Fruit fly (Drosophila melanogaster) whole organism, embryonic: ENCODE data around the gene CG17198.
A peak's percentile ranks its signal among the peaks of the same experiment; 100 is the strongest.

ENCODE experiments used
- CG10147 ChIP-seq: fragments of 200-800 bp; sonication (Bioruptor generic); optimal IDR thresholded peaks from 2 replicates; lab custom pipeline; 2019; ENCODE audit warnings: missing biosample characterization, mild to moderate bottlenecking, missing genetic modification characterization, moderate library complexity
- CG10462 ChIP-seq: fragments of 200-800 bp; sonication (Bioruptor generic); optimal IDR thresholded peaks from 2 replicates; lab custom pipeline; 2016; ENCODE audit warnings: missing biosample characterization, missing genetic modification characterization
- CG11723 ChIP-seq: fragments of 200-800 bp; sonication (Bioruptor generic); optimal IDR thresholded peaks from 2 replicates; lab custom pipeline; 2017; ENCODE audit warnings: missing biosample characterization, mild to moderate bottlenecking, missing genetic modification characterization
- CG12391 ChIP-seq: fragments of 200-800 bp; sonication (Bioruptor generic); optimal IDR thresholded peaks from 3 replicates; lab custom pipeline; 2018; ENCODE audit warnings: missing biosample characterization, mild to moderate bottlenecking, missing genetic modification characterization, moderate library complexity
- CG13123 ChIP-seq: fragments of 200-800 bp; sonication (Bioruptor generic); optimal IDR thresholded peaks from 2 replicates; lab custom pipeline; 2016; ENCODE audit warnings: missing biosample characterization, missing genetic modification characterization
- CG13894 ChIP-seq: fragments of 200-800 bp; sonication (Bioruptor generic); optimal IDR thresholded peaks from 3 replicates; lab custom pipeline; 2018; ENCODE audit warnings: missing biosample characterization, mild to moderate bottlenecking, missing genetic modification characterization, moderate library complexity
- CG15514 ChIP-seq: fragments of 200-800 bp; sonication (Bioruptor generic); optimal IDR thresholded peaks from 3 replicates; lab custom pipeline; 2017; ENCODE audit warnings: missing biosample characterization, missing genetic modification characterization, mild to moderate bottlenecking, moderate library complexity, missing genetic modification reagents
- CG15696 ChIP-seq: fragments of 200-800 bp; sonication (Bioruptor generic); optimal IDR thresholded peaks from 2 replicates; lab custom pipeline; 2019; ENCODE audit warnings: missing biosample characterization, mild to moderate bottlenecking, missing genetic modification characterization, moderate library complexity
- CG2678 ChIP-seq: fragments of 200-800 bp; sonication (Bioruptor generic); optimal IDR thresholded peaks from 3 replicates; lab custom pipeline; 2019; ENCODE audit warnings: missing biosample characterization, mild to moderate bottlenecking, missing genetic modification characterization, moderate library complexity
- CG30431 ChIP-seq: fragments of 200-800 bp; sonication (Bioruptor generic); optimal IDR thresholded peaks from 2 replicates; lab custom pipeline; 2017; ENCODE audit warnings: missing biosample characterization, missing genetic modification characterization
- CG32532 ChIP-seq: fragments of 200-800 bp; sonication (Bioruptor generic); IDR thresholded peaks from 2 replicates; pipeline ENCODE4 v1.3.6; 2022; ENCODE audit warnings: missing biosample characterization, missing genetic modification characterization
- CG3847 ChIP-seq: fragments of 200-800 bp; sonication (Bioruptor generic); IDR thresholded peaks from 2 replicates; pipeline ENCODE4 v1.3.6; 2022; ENCODE audit warnings: missing biosample characterization, missing genetic modification characterization
- CG6175 ChIP-seq: fragments of 200-800 bp; sonication (Bioruptor generic); IDR thresholded peaks from 3 replicates; pipeline ENCODE4 v1.3.6; 2022; ENCODE audit warnings: missing biosample characterization, missing genetic modification characterization
- CG7372 ChIP-seq: fragments of 200-800 bp; sonication (Bioruptor generic); IDR thresholded peaks from 2 replicates; pipeline ENCODE4 v1.3.6; 2022; ENCODE audit warnings: missing biosample characterization, missing genetic modification characterization
- CG7745 ChIP-seq: fragments of 200-800 bp; sonication (Bioruptor generic); optimal IDR thresholded peaks from 2 replicates; lab custom pipeline; 2018; ENCODE audit warnings: missing biosample characterization, mild to moderate bottlenecking, missing genetic modification characterization, moderate library complexity
- CG8359 ChIP-seq: fragments of 200-800 bp; sonication (Bioruptor generic); optimal IDR thresholded peaks from 2 replicates; lab custom pipeline; 2017; ENCODE audit warnings: missing biosample characterization, mild to moderate bottlenecking, missing genetic modification characterization, borderline replicate concordance
- CG9817 ChIP-seq: fragments of 200-800 bp; sonication (Bioruptor generic); optimal IDR thresholded peaks from 2 replicates; lab custom pipeline; 2018; ENCODE audit warnings: missing biosample characterization, mild to moderate bottlenecking, missing genetic modification characterization, moderate library complexity
- Deaf1 ChIP-seq: fragments of 200-800 bp; optimal IDR thresholded peaks from 3 replicates; lab custom pipeline; 2019; ENCODE audit warnings: missing biosample characterization, mild to moderate bottlenecking, missing genetic modification characterization, moderate library complexity
- Drgx ChIP-seq: fragments of 200-800 bp; sonication (Bioruptor generic); IDR thresholded peaks from 2 replicates; pipeline ENCODE4 v1.3.6; 2022; ENCODE audit warnings: missing biosample characterization, missing genetic modification characterization
- Ets65A ChIP-seq: fragments of 200-800 bp; sonication (Bioruptor generic); peaks from one replicate; lab custom pipeline; 2016; ENCODE audit warnings: missing biosample characterization, missing genetic modification characterization
- HmgZ ChIP-seq: fragments of 200-800 bp; sonication (Bioruptor generic); optimal IDR thresholded peaks from 2 replicates; lab custom pipeline; 2018; ENCODE audit warnings: missing biosample characterization, mild to moderate bottlenecking, missing genetic modification characterization
- MESR4 ChIP-seq: fragments of 200-800 bp; sonication (Bioruptor generic); optimal IDR thresholded peaks from 2 replicates; lab custom pipeline; 2018; ENCODE audit warnings: missing biosample characterization, mild to moderate bottlenecking, missing genetic modification characterization, moderate library complexity
- Nf-YB ChIP-seq: fragments of 200-800 bp; sonication (Bioruptor generic); optimal IDR thresholded peaks from 3 replicates; lab custom pipeline; 2019; ENCODE audit warnings: missing biosample characterization, mild to moderate bottlenecking, missing genetic modification characterization, moderate library complexity
- Nf-YC ChIP-seq: fragments of 200-800 bp; optimal IDR thresholded peaks from 3 replicates; lab custom pipeline; 2019; ENCODE audit warnings: missing biosample characterization, mild to moderate bottlenecking, missing genetic modification characterization, moderate library complexity
- Oaz ChIP-seq: fragments of 200-800 bp; sonication (Bioruptor generic); IDR thresholded peaks from 2 replicates; pipeline ENCODE4 v1.3.6; 2022; ENCODE audit warnings: missing biosample characterization, missing genetic modification characterization
- Ptx1 ChIP-seq: fragments of 200-800 bp; sonication (Bioruptor generic); IDR thresholded peaks from 2 replicates; pipeline ENCODE4 v1.3.6; 2022; ENCODE audit warnings: missing biosample characterization, missing genetic modification characterization
- Sry-β ChIP-seq: fragments of 200-800 bp; sonication (Bioruptor generic); optimal IDR thresholded peaks from 2 replicates; lab custom pipeline; 2018; ENCODE audit warnings: missing biosample characterization, mild to moderate bottlenecking, missing genetic modification characterization, moderate library complexity
- Trl ChIP-seq, 3 experiments: fragments of >200 bp in 2 of 3; fragments of 200-800 bp in 1 of 3; sonication (Bioruptor generic) in 1 of 3; optimal IDR thresholded peaks; 2 replicates in 1 of 3; 3 replicates in 2 of 3; lab custom pipeline; 2016 to 2017; ENCODE audit warnings: missing biosample characterization in 1 of 3, missing genetic modification characterization in 1 of 3
- az2 ChIP-seq: fragments of 200-800 bp; sonication (Bioruptor generic); optimal IDR thresholded peaks from 3 replicates; lab custom pipeline; 2016; ENCODE audit warnings: missing biosample characterization, missing genetic modification characterization
- bcd ChIP-seq: fragments of 200-800 bp; sonication (Bioruptor generic); optimal IDR thresholded peaks from 2 replicates; lab custom pipeline; 2017; ENCODE audit warnings: missing biosample characterization, mild to moderate bottlenecking, missing genetic modification characterization
- btn ChIP-seq: fragments of 200-800 bp; sonication (Bioruptor generic); optimal IDR thresholded peaks from 2 replicates; lab custom pipeline; 2016; ENCODE audit warnings: missing biosample characterization, missing genetic modification characterization
- chinmo ChIP-seq: fragments of 200-800 bp; sonication (Bioruptor generic); IDR thresholded peaks from 4 replicates; pipeline ENCODE4 v1.3.6; 2022; ENCODE audit warnings: missing biosample characterization, missing genetic modification characterization; ENCODE audit not compliant: partially characterized antibody
- dati ChIP-seq: fragments of 200-800 bp; sonication (Bioruptor generic); IDR thresholded peaks from 2 replicates; pipeline ENCODE4 v1.3.6; 2022; ENCODE audit warnings: missing biosample characterization, missing genetic modification characterization
- fd64A ChIP-seq: fragments of 200-800 bp; sonication (Bioruptor generic); optimal IDR thresholded peaks from 3 replicates; lab custom pipeline; 2018; ENCODE audit warnings: missing biosample characterization, mild to moderate bottlenecking, missing genetic modification characterization
- gem ChIP-seq: fragments of 200-800 bp; sonication (Bioruptor generic); optimal IDR thresholded peaks from 2 replicates; lab custom pipeline; 2019; ENCODE audit warnings: missing biosample characterization, mild to moderate bottlenecking, missing genetic modification characterization, moderate library complexity
- hb ChIP-seq: fragments of 200-800 bp; sonication (Bioruptor generic); IDR thresholded peaks from 3 replicates; pipeline ENCODE4 v1.3.6; 2022; ENCODE audit warnings: missing biosample characterization, missing genetic modification characterization; ENCODE audit not compliant: partially characterized antibody
- inv ChIP-seq: fragments of 200-800 bp; sonication (Bioruptor generic); IDR thresholded peaks from 2 replicates; pipeline ENCODE4 v1.3.6; 2022; ENCODE audit warnings: missing biosample characterization, missing genetic modification characterization; ENCODE audit not compliant: partially characterized antibody
- jigr1 ChIP-seq: fragments of 200-800 bp; sonication (Bioruptor generic); IDR thresholded peaks from 3 replicates; pipeline ENCODE4 v1.3.6; 2022; ENCODE audit warnings: missing biosample characterization, missing genetic modification characterization
- lbe ChIP-seq: fragments of 200-800 bp; sonication (Bioruptor generic); optimal IDR thresholded peaks from 2 replicates; lab custom pipeline; 2016; ENCODE audit warnings: missing biosample characterization, mild to moderate bottlenecking, missing genetic modification characterization
- mirr ChIP-seq: fragments of 200-800 bp; sonication (Bioruptor generic); optimal IDR thresholded peaks from 3 replicates; lab custom pipeline; 2018; ENCODE audit warnings: missing biosample characterization, mild to moderate bottlenecking, missing genetic modification characterization
- odd ChIP-seq: fragments of 200-800 bp; sonication (Bioruptor generic); optimal IDR thresholded peaks from 2 replicates; lab custom pipeline; 2017; ENCODE audit warnings: missing biosample characterization, mild to moderate bottlenecking, missing genetic modification characterization
- peb ChIP-seq: fragments of 200-800 bp; sonication (Bioruptor generic); IDR thresholded peaks from 2 replicates; pipeline ENCODE4 v1.3.6; 2022; ENCODE audit warnings: missing biosample characterization, missing genetic modification characterization
- pum ChIP-seq: fragments of 200-800 bp; sonication (Bioruptor generic); optimal IDR thresholded peaks from 2 replicates; lab custom pipeline; 2016; ENCODE audit warnings: missing biosample characterization, missing genetic modification characterization
- slp2 ChIP-seq: fragments of 200-800 bp; sonication (Bioruptor generic); optimal IDR thresholded peaks from 2 replicates; lab custom pipeline; 2016; ENCODE audit warnings: missing biosample characterization, missing genetic modification characterization
- sna ChIP-seq: fragments of 200-800 bp; sonication (Bioruptor generic); IDR thresholded peaks from 2 replicates; pipeline ENCODE4 v1.3.6; 2022; ENCODE audit warnings: missing biosample characterization, missing genetic modification characterization; ENCODE audit not compliant: partially characterized antibody
- trh ChIP-seq: fragments of 200-800 bp; sonication (Bioruptor generic); optimal IDR thresholded peaks from 2 replicates; lab custom pipeline; 2016; ENCODE audit warnings: missing biosample characterization, missing genetic modification characterization
- ttk ChIP-seq: fragments of 200-800 bp; sonication (Bioruptor generic); IDR thresholded peaks from 2 replicates; pipeline ENCODE4 v2.1.2; 2022; ENCODE audit warnings: missing biosample characterization, missing genetic modification characterization
- wdn ChIP-seq: fragments of 200-800 bp; sonication (Bioruptor generic); IDR thresholded peaks from 2 replicates; pipeline ENCODE4 v1.3.6; 2022; ENCODE audit warnings: missing biosample characterization, missing genetic modification characterization

Gene CG17198

dm6 chr3R:25762005-25762764 lies 13.0 kb downstream of the CG17198 start:
- TF ChIP-seq CG8359 (GFP tag; lab: Kevin White, UChicago) (peak; percentile 93), Nf-YB (no peak)

DNA sequence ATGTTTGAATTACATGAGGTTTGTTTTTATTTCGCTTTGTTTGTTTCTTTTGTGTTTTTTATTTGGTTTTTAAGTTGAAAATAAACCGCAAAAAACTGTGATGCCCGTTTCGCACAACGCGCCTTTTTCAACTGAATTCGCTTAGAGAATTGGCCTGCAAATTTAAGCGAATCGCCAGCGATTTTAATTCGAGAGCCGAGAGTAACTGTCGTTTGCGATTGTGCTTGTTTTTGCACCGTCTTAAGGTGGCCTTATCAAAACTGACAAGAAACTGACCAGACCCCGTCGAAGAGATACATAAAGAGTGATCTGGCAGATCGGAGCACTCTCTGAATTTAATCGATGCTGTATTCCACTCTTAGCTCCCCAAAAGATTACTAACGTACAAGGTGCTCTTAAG lies 15.0 kb downstream of the CG17198 start:
- TF ChIP-seq jigr1 (GFP tag; lab: Robert Waterston, UW) (no peak), MESR4 (GFP tag; lab: Kevin White, UChicago) (no peak), ttk (no peak), fd64A (GFP tag; lab: Kevin White, UChicago) (no peak), CG15696 (tag; lab: Kevin White, UChicago) (no peak), inv (GFP tag; lab: Robert Waterston, UW) (no peak), mirr (GFP tag; lab: Kevin White, UChicago) (no peak), CG12391 (tag; lab: Kevin White, UChicago) (no peak), CG15514 (GFP tag; lab: Kevin White, UChicago) (no peak), HmgZ (tag; lab: Kevin White, UChicago) (no peak), Oaz (no peak), gem (tag; lab: Kevin White, UChicago) (no peak), slp2 (GFP tag; lab: Kevin White, UChicago) (no peak), CG10147 (GFP tag; lab: Kevin White, UChicago) (no peak), CG6175 (GFP tag; lab: Robert Waterston, UW) (no peak), az2 (GFP tag; lab: Kevin White, UChicago) (no peak), CG10462 (GFP tag; lab: Kevin White, UChicago) (no peak), CG2678 (tag; lab: Kevin White, UChicago) (no peak), Sry-β (GFP tag; lab: Kevin White, UChicago) (no peak), CG30431 (GFP tag; lab: Kevin White, UChicago) (no peak), CG13123 (GFP tag; lab: Kevin White, UChicago) (no peak), wdn (GFP tag; lab: Robert Waterston, UW) (no peak), CG7372 (GFP tag; lab: Robert Waterston, UW) (no peak), peb (GFP tag; lab: Robert Waterston, UW) (no peak), chinmo (GFP tag; lab: Robert Waterston, UW) (0 out of 4 replicates have a peak, but pooled peaks have one; percentile 56), CG13894 (no peak), bcd (no peak), CG3847 (GFP tag; lab: Robert Waterston, UW) (no peak), Deaf1 (peak; percentile 1), sna (GFP tag; lab: Robert Waterston, UW) (no peak), CG11723 (no peak), Nf-YC (tag; lab: Kevin White, UChicago) (no peak), CG9817 (no peak), lbe (peak; percentile 10), odd (no peak), pum (GFP tag; lab: Kevin White, UChicago) (no peak), Ets65A (GFP tag; lab: Kevin White, UChicago) (peak; percentile 52), btn (GFP tag; lab: Kevin White, UChicago) (no peak), dati (GFP tag; lab: Robert Waterston, UW) (no peak), Trl (optimal IDR thresholded peaks at IDR 0.05; lab: Kevin White, UChicago) (peak; percentile 21 to 64), Trl (GFP tag; optimal IDR thresholded peaks at IDR 0.05; lab: Kevin White, UChicago) (no peak), trh (GFP tag; lab: Kevin White, UChicago) (no peak), hb (no peak), Ptx1 (GFP tag; lab: Robert Waterston, UW) (no peak), CG7745 (tag; lab: Kevin White, UChicago) (no peak), CG32532 (0 out of 2 replicates have a peak, but pooled peaks have one; percentile 22), Drgx (GFP tag; lab: Robert Waterston, UW) (peak; percentile 50)
